Fruit fly (Drosophila melanogaster): ENCODE measurements around the gene CG4098.

Gene CG4098

dm6 chr3L:16640509-16641068, 31.4 kb upstream of the CG4098 start (continued):
- no peak for TF ChIP-seq bigmax (GFP tag; optimal IDR thresholded peaks at IDR 0.05)
- no peak for TF ChIP-seq CG42726 (GFP tag; IDR thresholded peaks at IDR 0.05; ENCODE audit: partially characterized antibody)
- no peak for TF ChIP-seq cad (GFP tag; optimal IDR thresholded peaks at IDR 0.05)
- peak; percentile 58 for TF ChIP-seq CG17568 (GFP tag; optimal IDR thresholded peaks at IDR 0.05)
- TF ChIP-seq az2 (GFP tag; optimal IDR thresholded peaks at IDR 0.05) = no peak
- no peak for TF ChIP-seq hbn (GFP tag; IDR thresholded peaks at IDR 0.05; ENCODE audit: partially characterized antibody)
- no peak for TF ChIP-seq CG16779 (GFP tag; IDR thresholded peaks at IDR 0.05)
- peak; percentile 72 for TF ChIP-seq CG18262 (tag; optimal IDR thresholded peaks at IDR 0.05)
- peak; percentile 59 for TF ChIP-seq CG2678 (tag; optimal IDR thresholded peaks at IDR 0.05)
- TF ChIP-seq CG13287 (GFP tag; IDR thresholded peaks at IDR 0.05; ENCODE audit: partially characterized antibody) = no peak
- TF ChIP-seq Xrp1 (GFP tag; IDR thresholded peaks at IDR 0.05) = peak; percentile 73
- no peak for TF ChIP-seq ham (GFP tag; IDR thresholded peaks at IDR 0.05)
- peak; percentile 36 for TF ChIP-seq Nf-YB (GFP tag; optimal IDR thresholded peaks at IDR 0.05)
- no peak for TF ChIP-seq CG12071 (GFP tag; optimal IDR thresholded peaks at IDR 0.05)
- peak; percentile 22 for TF ChIP-seq CG7839 (tag; optimal IDR thresholded peaks at IDR 0.05)
- TF ChIP-seq nom (GFP tag; optimal IDR thresholded peaks at IDR 0.05) = no peak
- no peak for TF ChIP-seq NC2α (GFP tag; optimal IDR thresholded peaks at IDR 0.05)
- TF ChIP-seq CG2120 (GFP tag; optimal IDR thresholded peaks at IDR 0.05) = no peak
- TF ChIP-seq HLH3B (GFP tag; IDR thresholded peaks at IDR 0.05) = no peak
- no peak for TF ChIP-seq Stat92E (GFP tag; optimal IDR thresholded peaks at IDR 0.05)
- no peak for TF ChIP-seq CG6654 (GFP tag; optimal IDR thresholded peaks at IDR 0.05)
- no peak for TF ChIP-seq pum (GFP tag; optimal IDR thresholded peaks at IDR 0.05)
- TF ChIP-seq YL-1 (GFP tag; optimal IDR thresholded peaks at IDR 0.05) = no peak
- TF ChIP-seq E2f2 (GFP tag; IDR thresholded peaks at IDR 0.05) = no peak
- TF ChIP-seq nerfin-2 (GFP tag; IDR thresholded peaks at IDR 0.05; ENCODE audit: partially characterized antibody) = no peak
- no peak for TF ChIP-seq CG15269 (tag; optimal IDR thresholded peaks at IDR 0.05)
- TF ChIP-seq chif (GFP tag; optimal IDR thresholded peaks at IDR 0.05) = no peak
- no peak for TF ChIP-seq esg (GFP tag; conservative IDR thresholded peaks at IDR 0.05)
- no peak for TF ChIP-seq CG30431 (GFP tag; optimal IDR thresholded peaks at IDR 0.05)
- TF ChIP-seq CG12769 (tag; optimal IDR thresholded peaks at IDR 0.05) = no peak
- TF ChIP-seq CG15479 (GFP tag; optimal IDR thresholded peaks at IDR 0.05) = peak; percentile 13
- no peak for TF ChIP-seq Myb (GFP tag; optimal IDR thresholded peaks at IDR 0.05)
- TF ChIP-seq CG4854 (GFP tag; optimal IDR thresholded peaks at IDR 0.05) = no peak
- peak; percentile 51 for TF ChIP-seq CG33557 (GFP tag; optimal IDR thresholded peaks at IDR 0.05)
- peak; percentile 5 for TF ChIP-seq wek (GFP tag; optimal IDR thresholded peaks at IDR 0.05)
- no peak for TF ChIP-seq dysf (GFP tag; IDR thresholded peaks at IDR 0.05)
- peak; percentile 31 for TF ChIP-seq CG10462 (GFP tag; optimal IDR thresholded peaks at IDR 0.05)
- TF ChIP-seq Dp (GFP tag; optimal IDR thresholded peaks at IDR 0.05) = no peak
- TF ChIP-seq dmrt99B (tag; optimal IDR thresholded peaks at IDR 0.05) = peak; percentile 37
- TF ChIP-seq grn (GFP tag; optimal IDR thresholded peaks at IDR 0.05) = no peak
- no peak for TF ChIP-seq CG4282 (GFP tag; optimal IDR thresholded peaks at IDR 0.05)
- no peak for TF ChIP-seq CG10543 (GFP tag; optimal IDR thresholded peaks at IDR 0.05)
- TF ChIP-seq CG10431 (GFP tag; optimal IDR thresholded peaks at IDR 0.05) = no peak
- TF ChIP-seq Sry-β (GFP tag; optimal IDR thresholded peaks at IDR 0.05) = no peak
- no peak for TF ChIP-seq Doc2 (GFP tag; IDR thresholded peaks at IDR 0.05)
- no peak for TF ChIP-seq bbx (GFP tag; IDR thresholded peaks at IDR 0.05; ENCODE audit: partially characterized antibody)
- no peak for TF ChIP-seq CG7963 (GFP tag; IDR thresholded peaks at IDR 0.05; ENCODE audit: partially characterized antibody)
- peak; percentile 88 for TF ChIP-seq CG8281 (tag; optimal IDR thresholded peaks at IDR 0.05)
- no peak for TF ChIP-seq Hey (tag; optimal IDR thresholded peaks at IDR 0.05)
- no peak for TF ChIP-seq CG2889 (GFP tag; IDR thresholded peaks at IDR 0.05)
